Worm (Caenorhabditis elegans) whole organism, L2 larva: ENCODE results near the gene bmk-1.

Experiments used
- elt-3 ChIP-seq: sonication (generic microtip); optimal IDR thresholded peaks from 2 replicates; lab custom pipeline; 2017; ENCODE audit warnings: missing biosample characterization, missing genetic modification characterization
- lin-39 ChIP-seq: fragments of 150-350 bp; optimal IDR thresholded peaks from 2 replicates; lab custom pipeline; 2014; ENCODE audit warnings: missing biosample characterization, missing genetic modification reagents, missing genetic modification characterization
- peb-1 ChIP-seq: fragments of 150-350 bp; optimal IDR thresholded peaks from 2 replicates; lab custom pipeline; 2014; ENCODE audit warnings: missing biosample characterization, missing genetic modification characterization
- unc-39 ChIP-seq: fragments of 150-350 bp; optimal IDR thresholded peaks from 2 replicates; lab custom pipeline; 2014; ENCODE audit warnings: missing biosample characterization, missing genetic modification characterization
- unc-62 ChIP-seq: fragments of 150-350 bp; optimal IDR thresholded peaks from 2 replicates; lab custom pipeline; 2014; ENCODE audit warnings: missing biosample characterization, missing genetic modification reagents, missing genetic modification characterization

ce11 chrV:14495493-14495892, 38.7 kb upstream of the bmk-1 start:
- TF ChIP-seq peb-1 (tag; lab: Kevin White, UChicago) (no peak), unc-39 (tag; lab: Kevin White, UChicago) (no peak), lin-39 (tag; lab: Kevin White, UChicago) (no peak), elt-3 (tag; lab: Kevin White, UChicago) (no peak), unc-62 (GFP tag; lab: Kevin White, UChicago) (no peak)
